Worm (Caenorhabditis elegans) whole organism, L1 larva: ENCODE results near the gene ZK84.4.
"Not testable (repeated sequence)": the region's sequence is repeated elsewhere in the genome, so short reads cannot be mapped to it uniquely, and the experiment has no call there.

Experiments used
- aly-2 ChIP-seq: fragments of 150-350 bp; optimal IDR thresholded peaks from 2 replicates; lab custom pipeline; 2014; ENCODE audit warnings: missing biosample characterization, missing genetic modification characterization
- ceh-8 ChIP-seq: fragments of 200-800 bp; sonication (Bioruptor generic); optimal IDR thresholded peaks from 2 replicates; lab custom pipeline; 2018; ENCODE audit warnings: mild to moderate bottlenecking, missing genetic modification characterization, moderate library complexity, missing compliant biosample characterization
- ceh-90 ChIP-seq: sonication (generic microtip); optimal IDR thresholded peaks from 2 replicates; lab custom pipeline; 2016; ENCODE audit warnings: missing genetic modification characterization, missing compliant biosample characterization
- dsc-1 ChIP-seq: sonication (generic microtip); optimal IDR thresholded peaks from 2 replicates; lab custom pipeline; 2016; ENCODE audit warnings: mild to moderate bottlenecking, missing genetic modification characterization, missing compliant biosample characterization
- efl-1 ChIP-seq, 4 experiments: fragments of 150-350 bp; optimal IDR thresholded peaks in 3 of 4; peaks in 1 of 4; 1 replicate in 1 of 4; 2 replicates in 3 of 4; lab custom pipeline; 2014; ENCODE audit warnings: missing biosample characterization in 2 of 4, missing genetic modification characterization in 2 of 4, missing genetic modification reagents in 2 of 4
- elt-2 ChIP-seq: sonication (generic microtip); optimal IDR thresholded peaks from 2 replicates; lab custom pipeline; 2016; ENCODE audit warnings: missing genetic modification characterization, mild to moderate bottlenecking, inconsistent platforms, missing compliant biosample characterization, missing genetic modification reagents
- fkh-10 ChIP-seq: sonication (generic microtip); optimal IDR thresholded peaks from 2 replicates; lab custom pipeline; 2017; ENCODE audit warnings: missing biosample characterization, missing genetic modification reagents, missing genetic modification characterization
- fkh-8 ChIP-seq: sonication (generic microtip); optimal IDR thresholded peaks from 2 replicates; lab custom pipeline; 2016; ENCODE audit warnings: mild to moderate bottlenecking, missing genetic modification characterization, missing compliant biosample characterization
- fos-1 ChIP-seq: fragments of 150-350 bp; optimal IDR thresholded peaks from 2 replicates; lab custom pipeline; 2014; ENCODE audit warnings: missing biosample characterization, missing genetic modification characterization
- hlh-4 ChIP-seq: sonication (generic microtip); optimal IDR thresholded peaks from 2 replicates; lab custom pipeline; 2016; ENCODE audit warnings: mild to moderate bottlenecking, missing genetic modification characterization, missing compliant biosample characterization
- hpl-2 ChIP-seq: fragments of 150-350 bp; optimal IDR thresholded peaks from 2 replicates; lab custom pipeline; 2014; ENCODE audit warnings: missing biosample characterization, missing genetic modification reagents, missing genetic modification characterization
- irx-1 ChIP-seq: sonication (generic microtip); optimal IDR thresholded peaks from 2 replicates; lab custom pipeline; 2016; ENCODE audit warnings: missing genetic modification characterization, missing compliant biosample characterization
- jun-1 ChIP-seq: fragments of 150-350 bp; optimal IDR thresholded peaks from 2 replicates; lab custom pipeline; 2014; ENCODE audit warnings: missing biosample characterization, missing genetic modification reagents, missing genetic modification characterization
- lin-14 ChIP-seq: fragments of 200-800 bp; sonication (Bioruptor generic); optimal IDR thresholded peaks from 2 replicates; lab custom pipeline; 2018; ENCODE audit warnings: mild to moderate bottlenecking, missing genetic modification characterization, moderate library complexity, missing compliant biosample characterization
- lin-35 ChIP-seq, 2 experiments: fragments of 150-350 bp; optimal IDR thresholded peaks; 2 replicates each; lab custom pipeline; 2014; ENCODE audit warnings: missing biosample characterization in 2 of 2, missing genetic modification characterization in 2 of 2, missing genetic modification reagents in 2 of 2
- lin-39 ChIP-seq: fragments of 150-350 bp; optimal IDR thresholded peaks from 2 replicates; lab custom pipeline; 2014; ENCODE audit warnings: missing biosample characterization, missing genetic modification reagents, missing genetic modification characterization
- lsy-2 ChIP-seq, 2 experiments: fragments of 150-350 bp; optimal IDR thresholded peaks; 2 replicates each; lab custom pipeline; 2014; ENCODE audit warnings: missing biosample characterization in 2 of 2, missing genetic modification characterization in 2 of 2
- mab-9 ChIP-seq: fragments of 200-800 bp; sonication (Bioruptor generic); IDR thresholded peaks from 2 replicates; pipeline ENCODE4 v1.3.6; 2022; ENCODE audit warnings: missing genetic modification reagents, missing genetic modification characterization, missing compliant biosample characterization
- mef-2 ChIP-seq: fragments of 150-350 bp; optimal IDR thresholded peaks from 2 replicates; lab custom pipeline; 2014; ENCODE audit warnings: missing biosample characterization, missing genetic modification characterization
- nhr-11 ChIP-seq: fragments of 150-350 bp; optimal IDR thresholded peaks from 2 replicates; lab custom pipeline; 2014; ENCODE audit warnings: missing biosample characterization, missing genetic modification characterization
- nhr-19 ChIP-seq: fragments of 200-800 bp; sonication (Bioruptor generic); conservative IDR thresholded peaks from 2 replicates; pipeline ENCODE4 v1.3.6; 2022; ENCODE audit warnings: missing genetic modification characterization, missing compliant biosample characterization
- nhr-237 ChIP-seq: fragments of 150-350 bp; optimal IDR thresholded peaks from 2 replicates; lab custom pipeline; 2014; ENCODE audit warnings: missing biosample characterization, missing genetic modification characterization
- nhr-28 ChIP-seq: fragments of 150-350 bp; optimal IDR thresholded peaks from 2 replicates; lab custom pipeline; 2014; ENCODE audit warnings: missing biosample characterization, missing genetic modification characterization
- pax-3 ChIP-seq: fragments of 200-800 bp; sonication (Bioruptor generic); optimal IDR thresholded peaks from 2 replicates; lab custom pipeline; 2018; ENCODE audit warnings: mild to moderate bottlenecking, missing genetic modification characterization, moderate library complexity, missing compliant biosample characterization
- snpc-4 ChIP-seq: fragments of 150-350 bp; optimal IDR thresholded peaks from 2 replicates; lab custom pipeline; 2014; ENCODE audit warnings: missing biosample characterization, missing genetic modification characterization
- sup-37 ChIP-seq: fragments of 200-800 bp; sonication (Bioruptor generic); optimal IDR thresholded peaks from 2 replicates; lab custom pipeline; 2018; ENCODE audit warnings: mild to moderate bottlenecking, missing genetic modification characterization, missing compliant biosample characterization
- tbx-2 ChIP-seq: sonication (generic microtip); optimal IDR thresholded peaks from 2 replicates; lab custom pipeline; 2016; ENCODE audit warnings: missing genetic modification characterization, missing compliant biosample characterization
- tlp-1 ChIP-seq: fragments of 150-350 bp; optimal IDR thresholded peaks from 2 replicates; lab custom pipeline; 2014; ENCODE audit warnings: missing biosample characterization, missing genetic modification characterization
- zip-4 ChIP-seq: fragments of 200-800 bp; sonication (Bioruptor generic); optimal IDR thresholded peaks from 2 replicates; lab custom pipeline; 2018; ENCODE audit warnings: mild to moderate bottlenecking, missing genetic modification characterization, moderate library complexity, missing compliant biosample characterization
- ztf-4 ChIP-seq: fragments of 150-350 bp; optimal IDR thresholded peaks from 2 replicates; lab custom pipeline; 2014; ENCODE audit warnings: missing biosample characterization, missing genetic modification characterization

Gene ZK84.4

ce11 chrII:6024879-6025278, 16.1 kb upstream of the ZK84.4 start, which contains the start of gene R12C12.9:
TSS of gene R12C12.9 (minus strand) at chrII:6024979.
- TF ChIP-seq jun-1 (tag; lab: Kevin White, UChicago): no peak
- TF ChIP-seq fkh-10: no peak
- no peak for TF ChIP-seq lin-39 (tag; lab: Kevin White, UChicago)
- TF ChIP-seq irx-1 (tag; lab: Kevin White, UChicago): no peak
- no peak for TF ChIP-seq nhr-237 (tag; lab: Kevin White, UChicago)
- peak; percentile 3 for TF ChIP-seq elt-2 (tag; lab: Kevin White, UChicago)
- no peak for TF ChIP-seq tlp-1 (tag; lab: Kevin White, UChicago)
- TF ChIP-seq, all 84 proteins: peak for 1

- TF ChIP-seq ceh-8 (GFP tag; lab: Kevin White, UChicago) (peak; percentile 30), mab-9 (GFP tag; lab: Robert Waterston, UW) (no peak)
These were observed 13.8 kb upstream of the ZK84.4 start for ce11 chrII:6022596-6022995.

- no peak for TF ChIP-seq ztf-4 (tag; lab: Kevin White, UChicago)
- no peak for TF ChIP-seq lin-35 (GFP tag; optimal IDR thresholded peaks at IDR 0.05; lab: Kevin White, UChicago)
- TF ChIP-seq aly-2 (tag; lab: Kevin White, UChicago): no peak
- no peak for TF ChIP-seq lsy-2 (tag; optimal IDR thresholded peaks at IDR 0.05; lab: Kevin White, UChicago)
- TF ChIP-seq nhr-11 (tag; lab: Kevin White, UChicago): no peak
- TF ChIP-seq irx-1 (tag; lab: Kevin White, UChicago): no peak
- TF ChIP-seq tbx-2 (tag; lab: Kevin White, UChicago): no peak
- TF ChIP-seq zip-4 (GFP tag; lab: Kevin White, UChicago): no peak
- TF ChIP-seq ceh-8 (GFP tag; lab: Kevin White, UChicago): no peak
- no peak for TF ChIP-seq nhr-28 (tag; lab: Kevin White, UChicago)
- no peak for TF ChIP-seq nhr-19
- TF ChIP-seq fkh-10: no peak
- TF ChIP-seq lin-14 (GFP tag; lab: Kevin White, UChicago): no peak
- no peak for TF ChIP-seq elt-2 (tag; lab: Kevin White, UChicago)
- TF ChIP-seq fos-1: no peak
- no peak for TF ChIP-seq hlh-4 (tag; lab: Kevin White, UChicago)
These were observed 11.6 kb upstream of the ZK84.4 start, which contains the start of gene ZK84.1 for ce11 chrII:6020353-6020752. TSS of gene ZK84.1 (plus strand) at chrII:6020653.

- TF ChIP-seq ceh-90 (tag; lab: Kevin White, UChicago) (no peak), hpl-2 (GFP tag; lab: Kevin White, UChicago) (no peak), lin-39 (tag; lab: Kevin White, UChicago) (no peak)
These were observed 7.6 kb upstream of the ZK84.4 start, which contains the start of gene ZK84.5 for ce11 chrII:6016410-6016809. TSS of gene ZK84.5 (minus strand) at chrII:6016510.

ce11 chrII:6014057-6014456, 5.3 kb upstream of the ZK84.4 start, which contains the start of gene ZK84.2:
TSS of gene ZK84.2 (plus strand) at chrII:6014357.
- not testable (repeated sequence) for TF ChIP-seq mef-2 (tag; lab: Kevin White, UChicago); dsc-1 (tag; lab: Kevin White, UChicago); efl-1 (optimal IDR thresholded peaks at IDR 0.05; lab: Kevin White, UChicago); efl-1 (GFP tag; optimal IDR thresholded peaks at IDR 0.05 in 1 of 2; lab: Kevin White, UChicago)

ce11 chrII:6010544-6010943, 1.8 kb upstream of the ZK84.4 start, which contains the start of gene ins-20:
TSS of gene ins-20 (plus strand) at chrII:6010844.
- TF ChIP-seq pax-3 (tag; lab: Kevin White, UChicago) (no peak), sup-37 (GFP tag; lab: Kevin White, UChicago) (no peak), nhr-11 (tag; lab: Kevin White, UChicago) (no peak), fkh-8 (tag; lab: Kevin White, UChicago) (no peak), snpc-4 (tag; lab: Kevin White, UChicago) (no peak)
